Worm (Caenorhabditis elegans): ENCODE measurements around the gene F52E4.5.

DNA sequence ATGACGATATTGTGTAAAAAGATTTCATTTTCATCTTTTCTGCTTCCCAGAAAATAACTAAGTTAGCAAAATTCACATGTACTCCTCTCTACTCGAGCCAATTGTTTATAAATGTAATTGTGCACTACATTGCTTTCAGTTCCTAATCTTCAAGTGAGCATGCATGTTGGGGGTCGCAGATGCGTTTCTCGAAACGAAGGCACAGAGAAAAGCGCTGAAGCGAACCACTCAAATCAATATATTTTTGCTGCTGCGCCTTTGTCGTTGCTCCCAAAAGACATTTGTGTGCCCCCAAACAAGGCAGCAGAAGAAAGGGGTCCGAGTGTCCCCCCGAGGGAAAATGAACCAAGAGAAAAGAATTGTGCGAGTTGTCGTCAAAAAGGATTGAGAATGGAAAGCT is 39.1 kb upstream of the F52E4.5 start:
- TF ChIP-seq ceh-13 (GFP tag; optimal IDR thresholded peaks at IDR 0.05) (no peak), sea-1 (GFP tag; conservative IDR thresholded peaks at IDR 0.05) (no peak), scrt-1 (GFP tag; IDR thresholded peaks at IDR 0.05) (no peak), ama-1 (optimal IDR thresholded peaks at IDR 0.05) (no peak), tbx-11 (GFP tag; IDR thresholded peaks at IDR 0.05) (no peak), hmbx-1 (tag; optimal IDR thresholded peaks at IDR 0.05) (no peak), B0310.2 (tag; optimal IDR thresholded peaks at IDR 0.05) (no peak), flt-1 (GFP tag; IDR thresholded peaks at IDR 0.05) (no peak), ets-7 (tag; optimal IDR thresholded peaks at IDR 0.05) (no peak), pes-1 (GFP tag; IDR thresholded peaks at IDR 0.05) (no peak)
